Worm (Caenorhabditis elegans): Measurements from ENCODE around the gene twk-10.
A peak's percentile ranks its signal among the peaks of the same experiment; 100 is the strongest.

Gene twk-10

ce11 chrV:6557035-6557434, 4.9 kb downstream of the twk-10 start, which contains the start of gene spp-27:
spp-27 (minus strand) TSS chrV:6557135.
- TF ChIP-seq ceh-16 (tag; optimal IDR thresholded peaks at IDR 0.05), result no peak
- TF ChIP-seq elt-2 (tag; optimal IDR thresholded peaks at IDR 0.05), result no peak
- no peak for TF ChIP-seq nhr-76 (tag; optimal IDR thresholded peaks at IDR 0.05)
- TF ChIP-seq zag-1 (tag; optimal IDR thresholded peaks at IDR 0.05), result no peak
- TF ChIP-seq tbx-2 (tag; optimal IDR thresholded peaks at IDR 0.05), result no peak
- no peak for TF ChIP-seq pqm-1 (tag; optimal IDR thresholded peaks at IDR 0.05)
- TF ChIP-seq mdl-1 (tag; optimal IDR thresholded peaks at IDR 0.05), result no peak
- no peak for TF ChIP-seq elt-3 (tag; optimal IDR thresholded peaks at IDR 0.05)
- TF ChIP-seq nfya-1 (tag; optimal IDR thresholded peaks at IDR 0.05; ENCODE audit: insufficient read depth), result no peak
- no peak for TF ChIP-seq nhr-25 (tag; optimal IDR thresholded peaks at IDR 0.05)
- no peak for TF ChIP-seq mml-1 (tag; optimal IDR thresholded peaks at IDR 0.05)
- TF ChIP-seq ceh-9 (tag; optimal IDR thresholded peaks at IDR 0.05), result no peak
- no peak for TF ChIP-seq lin-39 (tag; optimal IDR thresholded peaks at IDR 0.05)
- no peak for TF ChIP-seq skn-1 (tag; optimal IDR thresholded peaks at IDR 0.05)
- TF ChIP-seq ceh-82 (tag; optimal IDR thresholded peaks at IDR 0.05), result no peak

- no peak for TF ChIP-seq egl-27 (tag; optimal IDR thresholded peaks at IDR 0.05)
- no peak for TF ChIP-seq lsy-12 (tag; optimal IDR thresholded peaks at IDR 0.05)
- TF ChIP-seq ceh-16 (tag; optimal IDR thresholded peaks at IDR 0.05), result no peak
- TF ChIP-seq elt-3 (tag; optimal IDR thresholded peaks at IDR 0.05), result no peak
- TF ChIP-seq tbx-2 (tag; optimal IDR thresholded peaks at IDR 0.05), result no peak
- no peak for TF ChIP-seq nhr-43 (tag; optimal IDR thresholded peaks at IDR 0.05; ENCODE audit: poor library complexity, severe bottlenecking)
- no peak for TF ChIP-seq hmg-11 (tag; optimal IDR thresholded peaks at IDR 0.05)
- TF ChIP-seq nhr-76 (tag; optimal IDR thresholded peaks at IDR 0.05), result no peak
- no peak for TF ChIP-seq nhr-23 (tag; optimal IDR thresholded peaks at IDR 0.05)
- TF ChIP-seq egl-5 (tag; optimal IDR thresholded peaks at IDR 0.05), result no peak
- no peak for TF ChIP-seq lin-15B (tag; optimal IDR thresholded peaks at IDR 0.05)
- no peak for TF ChIP-seq jun-1 (tag; optimal IDR thresholded peaks at IDR 0.05)
- no peak for TF ChIP-seq daf-12 (tag; optimal IDR thresholded peaks at IDR 0.05)
- TF ChIP-seq unc-39 (tag; optimal IDR thresholded peaks at IDR 0.05), result no peak
These were observed 6.0 kb downstream of the twk-10 start, which contains the start of gene spp-20 for ce11 chrV:6558103-6558502. spp-20 (minus strand) TSS chrV:6558203.

ce11 chrV:6559105-6559504, 7.0 kb downstream of the twk-10 start, which contains the start of gene spp-26:
spp-26 (minus strand) TSS chrV:6559205.
- TF ChIP-seq nhr-76 (tag; optimal IDR thresholded peaks at IDR 0.05), result no peak
- no peak for TF ChIP-seq nfya-1 (tag; optimal IDR thresholded peaks at IDR 0.05; ENCODE audit: insufficient read depth)
- no peak for TF ChIP-seq unc-39 (tag; optimal IDR thresholded peaks at IDR 0.05)
- no peak for TF ChIP-seq ceh-9 (tag; optimal IDR thresholded peaks at IDR 0.05)
- TF ChIP-seq ZK546.5 (tag; optimal IDR thresholded peaks at IDR 0.05), result no peak
- TF ChIP-seq pqm-1 (tag; optimal IDR thresholded peaks at IDR 0.05), result no peak
- TF ChIP-seq snpc-4 (tag; optimal IDR thresholded peaks at IDR 0.05), result no peak
- TF ChIP-seq ceh-16 (tag; optimal IDR thresholded peaks at IDR 0.05), result no peak

ce11 chrV:6559585-6559984, 7.4 kb downstream of the twk-10 start:
- peak; percentile 45 for TF ChIP-seq elt-2 (tag; optimal IDR thresholded peaks at IDR 0.05)
- no peak for TF ChIP-seq snpc-4 (tag; optimal IDR thresholded peaks at IDR 0.05)
- no peak for TF ChIP-seq nhr-11 (tag; optimal IDR thresholded peaks at IDR 0.05)
- TF ChIP-seq egl-5 (tag; optimal IDR thresholded peaks at IDR 0.05), result no peak
- no peak for TF ChIP-seq fkh-2 (tag; optimal IDR thresholded peaks at IDR 0.05)
- no peak for TF ChIP-seq eor-1 (tag; optimal IDR thresholded peaks at IDR 0.05)
- no peak for TF ChIP-seq elt-3 (tag; optimal IDR thresholded peaks at IDR 0.05)
- TF ChIP-seq elt-1 (tag; optimal IDR thresholded peaks at IDR 0.05), result no peak
- peak; percentile 21 for TF ChIP-seq lsy-12 (tag; optimal IDR thresholded peaks at IDR 0.05)
- no peak for TF ChIP-seq ZK546.5 (tag; optimal IDR thresholded peaks at IDR 0.05)

- TF ChIP-seq nhr-237 (tag; optimal IDR thresholded peaks at IDR 0.05), result no peak
- TF ChIP-seq skn-1 (tag; optimal IDR thresholded peaks at IDR 0.05), result no peak
- TF ChIP-seq ceh-16 (tag; optimal IDR thresholded peaks at IDR 0.05), result no peak
- TF ChIP-seq egl-5 (tag; optimal IDR thresholded peaks at IDR 0.05), result no peak
- TF ChIP-seq nhr-25 (tag; optimal IDR thresholded peaks at IDR 0.05), result no peak
- TF ChIP-seq ama-1 (optimal IDR thresholded peaks at IDR 0.05), result no peak
These were observed 9.5 kb downstream of the twk-10 start, which contains the start of gene spp-19 for ce11 chrV:6561592-6561991. spp-19 (minus strand) TSS chrV:6561692.

All from whole organism, L3 larva.